Worm (Caenorhabditis elegans) whole organism, L4/young adult: Measurements from ENCODE around the gene ppm-1.H.

Experiments
- W03F9.2 ChIP-seq: fragments of 150-350 bp; optimal IDR thresholded peaks from 2 replicates; lab custom pipeline; 2014; ENCODE audit warnings: missing biosample characterization, missing genetic modification characterization
- dao-5 ChIP-seq: sonication (generic microtip); optimal IDR thresholded peaks from 2 replicates; lab custom pipeline; 2016; ENCODE audit warnings: missing genotype, missing genetic modification characterization, moderate library complexity, missing compliant biosample characterization
- him-1 ChIP-seq: sonication (generic microtip); optimal IDR thresholded peaks from 2 replicates; lab custom pipeline; 2016; ENCODE audit warnings: missing genotype, missing genetic modification reagents, missing genetic modification characterization, missing compliant biosample characterization

The ppm-1.H gene

ce11 chrIV:12275892-12276291 lies 7.8 kb upstream of the ppm-1.H start, which contains the start of gene vps-8:
vps-8 (minus strand) TSS chrIV:12275992.
- TF ChIP-seq W03F9.2 (tag; lab: Kevin White, UChicago) (no peak), dao-5 (tag; lab: Kevin White, UChicago) (no peak), him-1 (tag; lab: Kevin White, UChicago) (no peak)

- no peak for TF ChIP-seq him-1 (tag; lab: Kevin White, UChicago)
- no peak for TF ChIP-seq W03F9.2 (tag; lab: Kevin White, UChicago)
- no peak for TF ChIP-seq dao-5 (tag; lab: Kevin White, UChicago)
These were observed 6.2 kb upstream of the ppm-1.H start for ce11 chrIV:12274365-12274764.

- TF ChIP-seq dao-5 (tag; lab: Kevin White, UChicago) = no peak
- no peak for TF ChIP-seq him-1 (tag; lab: Kevin White, UChicago)
- TF ChIP-seq W03F9.2 (tag; lab: Kevin White, UChicago) = no peak
These were observed 2.3 kb upstream of the ppm-1.H start, which contains the start of gene C42C1.3 for ce11 chrIV:12270392-12270791. C42C1.3 (minus strand) TSS chrIV:12270492.

ce11 chrIV:12265877-12266276 lies 2.2 kb downstream of the ppm-1.H start:
- TF ChIP-seq dao-5 (tag; lab: Kevin White, UChicago) (no peak), him-1 (tag; lab: Kevin White, UChicago) (no peak), W03F9.2 (tag; lab: Kevin White, UChicago) (no peak)

ce11 chrIV:12261353-12261752 lies 6.8 kb downstream of the ppm-1.H start, which contains the start of gene sre-14:
sre-14 (minus strand) TSS chrIV:12261453.
- TF ChIP-seq dao-5 (tag; lab: Kevin White, UChicago) (no peak), him-1 (tag; lab: Kevin White, UChicago) (no peak), W03F9.2 (tag; lab: Kevin White, UChicago) (no peak)

- no peak for TF ChIP-seq W03F9.2 (tag; lab: Kevin White, UChicago)
- no peak for TF ChIP-seq him-1 (tag; lab: Kevin White, UChicago)
- TF ChIP-seq dao-5 (tag; lab: Kevin White, UChicago) = no peak
These were observed 8.8 kb downstream of the ppm-1.H start, which contains the start of gene Y39C12A.9 for ce11 chrIV:12259161-12259870. Y39C12A.9 (minus strand) TSS chrIV:12259211.

ce11 chrIV:12252579-12252978 lies 15.5 kb downstream of the ppm-1.H start, which contains the start of gene dnj-26:
dnj-26 (minus strand) TSS chrIV:12252679.
- TF ChIP-seq him-1 (tag; lab: Kevin White, UChicago) (no peak), dao-5 (tag; lab: Kevin White, UChicago) (no peak), W03F9.2 (tag; lab: Kevin White, UChicago) (no peak)

- TF ChIP-seq W03F9.2 (tag; lab: Kevin White, UChicago) (no peak), dao-5 (tag; lab: Kevin White, UChicago) (no peak), him-1 (tag; lab: Kevin White, UChicago) (no peak)
These were observed 23.4 kb downstream of the ppm-1.H start, which contains the start of gene sre-15 for ce11 chrIV:12244706-12245105. sre-15 (minus strand) TSS chrIV:12244806.

ce11 chrIV:12238851-12239250 lies 29.3 kb downstream of the ppm-1.H start, which contains the start of gene sre-19:
sre-19 (minus strand) TSS chrIV:12238951.
- TF ChIP-seq him-1 (tag; lab: Kevin White, UChicago) (no peak), W03F9.2 (tag; lab: Kevin White, UChicago) (no peak), dao-5 (tag; lab: Kevin White, UChicago) (no peak)

- TF ChIP-seq W03F9.2 (tag; lab: Kevin White, UChicago) (no peak), him-1 (tag; lab: Kevin White, UChicago) (no peak), dao-5 (tag; lab: Kevin White, UChicago) (no peak)
These were observed 32.1 kb downstream of the ppm-1.H start, which contains the start of gene sre-16 for ce11 chrIV:12236011-12236410. sre-16 (minus strand) TSS chrIV:12236111.

ce11 chrIV:12229679-12230078 lies 38.4 kb downstream of the ppm-1.H start, which contains the start of gene sre-18:
sre-18 (minus strand) TSS chrIV:12229779.
- TF ChIP-seq him-1 (tag; lab: Kevin White, UChicago) (no peak), dao-5 (tag; lab: Kevin White, UChicago) (no peak), W03F9.2 (tag; lab: Kevin White, UChicago) (no peak)

ce11 chrIV:12227012-12227411 lies 41.1 kb downstream of the ppm-1.H start, which contains the start of gene mlt-3:
mlt-3 (minus strand) TSS chrIV:12227112.
- no peak for TF ChIP-seq W03F9.2 (tag; lab: Kevin White, UChicago)
- no peak for TF ChIP-seq him-1 (tag; lab: Kevin White, UChicago)
- TF ChIP-seq dao-5 (tag; lab: Kevin White, UChicago) = no peak

ce11 chrIV:12219309-12219708 lies 48.8 kb downstream of the ppm-1.H start, which contains the start of gene F35G2.5:
F35G2.5 (plus strand) TSS chrIV:12219609.
- TF ChIP-seq dao-5 (tag; lab: Kevin White, UChicago) (no peak), W03F9.2 (tag; lab: Kevin White, UChicago) (no peak), him-1 (tag; lab: Kevin White, UChicago) (no peak)
